Worm (Caenorhabditis elegans) whole organism, mixed stage, embryonic: ENCODE measurements around the gene egl-1.

Experiments used
- cnd-1 ChIP-seq: fragments of 200-800 bp; sonication (Bioruptor generic); optimal IDR thresholded peaks from 2 replicates; lab custom pipeline; 2018; ENCODE audit warnings: mild to moderate bottlenecking, missing genetic modification characterization, missing compliant biosample characterization
- ham-2 ChIP-seq: fragments of 200-800 bp; sonication (Bioruptor generic); optimal IDR thresholded peaks from 2 replicates; lab custom pipeline; 2018; ENCODE audit warnings: mild to moderate bottlenecking, missing genetic modification characterization, missing compliant biosample characterization
- hlh-1 ChIP-seq: fragments of 150-350 bp; optimal IDR thresholded peaks from 2 replicates; lab custom pipeline; 2014; ENCODE audit warnings: missing biosample characterization, missing genetic modification reagents, missing genetic modification characterization
- lsy-2 ChIP-seq: fragments of 150-350 bp; optimal IDR thresholded peaks from 2 replicates; lab custom pipeline; 2014; ENCODE audit warnings: missing biosample characterization, missing genetic modification characterization
- mab-5 ChIP-seq: fragments of 150-350 bp; optimal IDR thresholded peaks from 2 replicates; lab custom pipeline; 2014; ENCODE audit warnings: missing biosample characterization, missing genetic modification characterization
- mls-2 ChIP-seq: sonication (generic microtip); optimal IDR thresholded peaks from 2 replicates; lab custom pipeline; 2016; ENCODE audit warnings: mild to moderate bottlenecking, missing genetic modification characterization, moderate library complexity, missing compliant biosample characterization
- snpc-4 ChIP-seq: fragments of 150-350 bp; optimal IDR thresholded peaks from 2 replicates; lab custom pipeline; 2014; ENCODE audit warnings: missing biosample characterization, missing genetic modification characterization
- unc-39 ChIP-seq: fragments of 150-350 bp; optimal IDR thresholded peaks from 2 replicates; lab custom pipeline; 2014; ENCODE audit warnings: missing biosample characterization, missing genetic modification characterization
- unc-62 ChIP-seq: fragments of 150-350 bp; optimal IDR thresholded peaks from 2 replicates; lab custom pipeline; 2014; ENCODE audit warnings: missing biosample characterization, missing genetic modification reagents, missing genetic modification characterization
- ztf-11 ChIP-seq: fragments of 150-350 bp; optimal IDR thresholded peaks from 2 replicates; lab custom pipeline; 2014; ENCODE audit warnings: missing biosample characterization, missing genetic modification characterization

- TF ChIP-seq unc-62 (GFP tag; lab: Kevin White, UChicago) (no peak), cnd-1 (no peak), ztf-11 (tag; lab: Kevin White, UChicago) (no peak), mls-2 (tag; lab: Kevin White, UChicago) (no peak), hlh-1 (tag; lab: Kevin White, UChicago) (no peak), ham-2 (GFP tag; lab: Kevin White, UChicago) (no peak), lsy-2 (tag; lab: Kevin White, UChicago) (no peak), mab-5 (no peak), snpc-4 (tag; lab: Kevin White, UChicago) (no peak), unc-39 (tag; lab: Kevin White, UChicago) (no peak)
These were observed 20.2 kb downstream of the egl-1 start for ce11 chrV:14411989-14412388.
